Comparison of ENCODE assay signal across 1 fruit fly cellular context in the genomic region with DNA sequence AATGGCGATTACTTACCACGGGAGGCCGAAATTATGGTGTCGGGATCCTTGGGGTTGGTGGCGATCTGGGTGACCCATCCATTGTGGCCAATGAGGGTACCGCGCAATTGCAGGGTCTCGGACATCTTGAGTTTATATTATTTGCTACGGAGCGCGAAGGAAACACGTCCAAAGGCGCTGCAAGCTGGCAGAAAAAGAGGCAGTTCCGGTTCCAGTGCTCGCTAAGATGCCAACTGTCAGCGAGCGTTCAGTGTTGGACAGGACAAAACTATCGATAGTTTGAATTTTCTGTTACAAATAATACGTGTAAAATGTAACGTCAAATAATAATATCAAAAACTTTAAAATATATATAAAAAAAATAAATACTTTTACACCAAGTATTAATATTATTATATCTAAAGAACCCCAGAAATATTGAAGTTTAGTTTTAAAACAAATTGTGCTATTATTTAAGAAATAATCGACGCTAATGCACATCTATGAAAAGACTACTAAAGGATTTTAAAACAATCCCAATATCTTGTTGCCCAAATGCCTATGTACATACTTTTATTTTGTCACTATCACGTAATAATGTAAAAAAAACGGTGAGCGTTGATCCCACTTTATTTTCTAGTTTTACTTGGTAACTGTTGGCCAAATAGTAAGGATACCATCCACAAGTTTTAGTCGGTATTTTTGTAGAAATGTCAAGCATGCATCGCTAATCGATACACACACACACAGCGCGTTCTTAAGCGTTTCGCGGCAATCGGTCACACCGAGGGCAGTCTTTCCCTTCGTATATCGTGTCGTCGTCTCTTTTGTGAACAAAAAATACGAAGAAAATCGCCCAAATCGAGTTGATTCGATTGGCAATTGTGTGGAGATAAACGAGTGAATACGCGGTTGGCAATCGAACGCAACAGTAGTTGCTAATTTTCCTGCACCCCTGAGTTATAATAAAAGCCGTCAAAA.
TF ChIP-seq lines count a peak whose summit lies in the region.

A gene (minus strand): TSS at position 271 of the 960 bp plus-strand sequence.
A gene (plus strand): TSS at position 606 of the 960 bp plus-strand sequence.

TF ChIP-seq in whole organism, embryonic, 481 proteins besides CTCF, POLR2A, EP300 and RAD21 (continued from another document and continues in another):
- TF ChIP-seq CG11398 (GFP tag; optimal IDR thresholded peaks at IDR 0.05; lab: Kevin White, UChicago): peak; percentile 68
- TF ChIP-seq pb (GFP tag; optimal IDR thresholded peaks at IDR 0.05; lab: Kevin White, UChicago): peak; percentile 79
- TF ChIP-seq Asciz (GFP tag; optimal IDR thresholded peaks at IDR 0.05; lab: Kevin White, UChicago): peak; percentile 87
- peak; percentile 95 for TF ChIP-seq HHEX (GFP tag; optimal IDR thresholded peaks at IDR 0.05; lab: Kevin White, UChicago)
- TF ChIP-seq pzg (GFP tag; optimal IDR thresholded peaks at IDR 0.05; lab: Kevin White, UChicago): peak; percentile 82
- peak; percentile 60 for TF ChIP-seq CG1529 (GFP tag; optimal IDR thresholded peaks at IDR 0.05; lab: Kevin White, UChicago)
- peak; percentile 80 for TF ChIP-seq CG34422 (GFP tag; IDR thresholded peaks at IDR 0.05; lab: Robert Waterston, UW)
- TF ChIP-seq CG17568 (GFP tag; optimal IDR thresholded peaks at IDR 0.05; lab: Kevin White, UChicago): peak; percentile 88
- TF ChIP-seq CG15696 (tag; optimal IDR thresholded peaks at IDR 0.05; lab: Kevin White, UChicago): peak; percentile 26
- peak; percentile 64 for TF ChIP-seq ara (GFP tag; IDR thresholded peaks at IDR 0.05; lab: Robert Waterston, UW)
- TF ChIP-seq Xbp1 (GFP tag; optimal IDR thresholded peaks at IDR 0.05; lab: Kevin White, UChicago): peak; percentile 82
- TF ChIP-seq CG5245 (GFP tag; optimal IDR thresholded peaks at IDR 0.05; lab: Kevin White, UChicago): peak; percentile 76
- TF ChIP-seq pum (GFP tag; optimal IDR thresholded peaks at IDR 0.05; lab: Kevin White, UChicago): peak; percentile 63
- no peak for TF ChIP-seq oc (tag; optimal IDR thresholded peaks at IDR 0.05; lab: Kevin White, UChicago)
- peak; percentile 67 for TF ChIP-seq gsb (GFP tag; IDR thresholded peaks at IDR 0.05; lab: Robert Waterston, UW)
- TF ChIP-seq salm (tag; optimal IDR thresholded peaks at IDR 0.05; lab: Kevin White, UChicago): peak; percentile 75
- peak; percentile 72 for TF ChIP-seq Lhr (GFP tag; optimal IDR thresholded peaks at IDR 0.05; lab: Kevin White, UChicago)
- TF ChIP-seq CG8281 (tag; optimal IDR thresholded peaks at IDR 0.05; lab: Kevin White, UChicago): peak; percentile 49
- no peak for TF ChIP-seq zen2 (GFP tag; IDR thresholded peaks at IDR 0.05; lab: Robert Waterston, UW; ENCODE audit: partially characterized antibody)
- peak; percentile 92 for TF ChIP-seq mirr (GFP tag; optimal IDR thresholded peaks at IDR 0.05; lab: Kevin White, UChicago)
- peak; percentile 83 for TF ChIP-seq Sox100B (GFP tag; optimal IDR thresholded peaks at IDR 0.05; lab: Kevin White, UChicago)
- peak; percentile 66 for TF ChIP-seq Ptx1 (GFP tag; IDR thresholded peaks at IDR 0.05; lab: Robert Waterston, UW)
- TF ChIP-seq CG2199 (GFP tag; IDR thresholded peaks at IDR 0.05; lab: Robert Waterston, UW): peak; percentile 77; the same call in 2 of the 3 replicates
- TF ChIP-seq Doc3 (GFP tag; IDR thresholded peaks at IDR 0.05; lab: Robert Waterston, UW; ENCODE audit: partially characterized antibody): no peak
- TF ChIP-seq psq (GFP tag; optimal IDR thresholded peaks at IDR 0.05; lab: Kevin White, UChicago): peak; percentile 57
- peak; percentile 93 for TF ChIP-seq CG7271 (tag; optimal IDR thresholded peaks at IDR 0.05; lab: Kevin White, UChicago)
- TF ChIP-seq CG6272 (GFP tag; IDR thresholded peaks at IDR 0.05; lab: Robert Waterston, UW): peak; percentile 35; the same call in 1 of the 2 replicates
- TF ChIP-seq CG4424 (GFP tag; optimal IDR thresholded peaks at IDR 0.05; lab: Kevin White, UChicago): peak; percentile 87
- peak; percentile 56; the same call in 1 of the 2 replicates for TF ChIP-seq Scr (GFP tag; IDR thresholded peaks at IDR 0.05; lab: Robert Waterston, UW; ENCODE audit: partially characterized antibody)
- peak; percentile 74 for TF ChIP-seq CG2202 (tag; optimal IDR thresholded peaks at IDR 0.05; lab: Kevin White, UChicago)
- no peak for TF ChIP-seq Trl (optimal IDR thresholded peaks at IDR 0.05; lab: Kevin White, UChicago)
- TF ChIP-seq Trl (GFP tag; optimal IDR thresholded peaks at IDR 0.05; lab: Kevin White, UChicago): peak; percentile 80
- peak; percentile 80 for TF ChIP-seq CG3407 (GFP tag; optimal IDR thresholded peaks at IDR 0.05; lab: Kevin White, UChicago)
- TF ChIP-seq CG11456 (GFP tag; IDR thresholded peaks at IDR 0.05; lab: Robert Waterston, UW): peak; percentile 92
- peak; percentile 90 for TF ChIP-seq schlank (tag; optimal IDR thresholded peaks at IDR 0.05; lab: Kevin White, UChicago)
- peak; percentile 61 for TF ChIP-seq ssp (GFP tag; IDR thresholded peaks at IDR 0.05; lab: Robert Waterston, UW)
- peak; percentile 71 for TF ChIP-seq CG10959 (GFP tag; IDR thresholded peaks at IDR 0.05; lab: Robert Waterston, UW)
- peak; percentile 69 for TF ChIP-seq ttk (GFP tag; IDR thresholded peaks at IDR 0.05; lab: Robert Waterston, UW)
- TF ChIP-seq Adf1 (GFP tag; IDR thresholded peaks at IDR 0.05; lab: Robert Waterston, UW): peak; percentile 39; the same call in 1 of the 2 replicates
- TF ChIP-seq CG32772 (GFP tag; IDR thresholded peaks at IDR 0.05; lab: Robert Waterston, UW): peak; percentile 50; the same call in 1 of the 2 replicates
- peak; percentile 34 for TF ChIP-seq CG13123 (GFP tag; optimal IDR thresholded peaks at IDR 0.05; lab: Kevin White, UChicago)
- TF ChIP-seq CG11696 (GFP tag; IDR thresholded peaks at IDR 0.05; lab: Robert Waterston, UW): peak; percentile 72
- peak; percentile 46 for TF ChIP-seq ab (GFP tag; optimal IDR thresholded peaks at IDR 0.05; lab: Kevin White, UChicago)
- TF ChIP-seq abd-A (tag; optimal IDR thresholded peaks at IDR 0.05; lab: Kevin White, UChicago): no peak
- TF ChIP-seq E2f2 (GFP tag; IDR thresholded peaks at IDR 0.05; lab: Robert Waterston, UW): peak; percentile 50; the same call in 1 of the 2 replicates
- peak; percentile 66 for TF ChIP-seq ind (GFP tag; optimal IDR thresholded peaks at IDR 0.05; lab: Kevin White, UChicago)
- peak; percentile 61 for TF ChIP-seq CG7963 (GFP tag; IDR thresholded peaks at IDR 0.05; lab: Robert Waterston, UW; ENCODE audit: partially characterized antibody)
- peak; percentile 61 for TF ChIP-seq fd102C (GFP tag; optimal IDR thresholded peaks at IDR 0.05; lab: Kevin White, UChicago)
- TF ChIP-seq az2 (GFP tag; optimal IDR thresholded peaks at IDR 0.05; lab: Kevin White, UChicago): peak; percentile 65
- peak; percentile 58 for TF ChIP-seq cas (GFP tag; IDR thresholded peaks at IDR 0.05; lab: Robert Waterston, UW)
- peak; percentile 75 for TF ChIP-seq CG18764 (GFP tag; optimal IDR thresholded peaks at IDR 0.05; lab: Kevin White, UChicago)
- TF ChIP-seq CG7987 (GFP tag; optimal IDR thresholded peaks at IDR 0.05; lab: Kevin White, UChicago): peak; percentile 96
- peak; percentile 59 for TF ChIP-seq CG1792 (GFP tag; optimal IDR thresholded peaks at IDR 0.05; lab: Kevin White, UChicago)
- peak; percentile 76 for TF ChIP-seq CG10274 (GFP tag; optimal IDR thresholded peaks at IDR 0.05; lab: Kevin White, UChicago)
- TF ChIP-seq sr (GFP tag; IDR thresholded peaks at IDR 0.05; lab: Robert Waterston, UW): peak; percentile 83
- TF ChIP-seq dysf (GFP tag; IDR thresholded peaks at IDR 0.05; lab: Robert Waterston, UW): peak; percentile 75; the same call in 2 of the 3 replicates
- no peak; the same call in none of the 2 replicates for TF ChIP-seq Xrp1 (GFP tag; IDR thresholded peaks at IDR 0.05; lab: Robert Waterston, UW)
- TF ChIP-seq da (GFP tag; optimal IDR thresholded peaks at IDR 0.05; lab: Kevin White, UChicago): no peak
- peak; percentile 91 for TF ChIP-seq fd64A (GFP tag; optimal IDR thresholded peaks at IDR 0.05; lab: Kevin White, UChicago)
- peak in 1 of 2 experiments; percentile 58 for TF ChIP-seq Eip74EF (GFP tag; optimal IDR thresholded peaks at IDR 0.05; lab: Kevin White, UChicago)
- peak; percentile 56 for TF ChIP-seq trh (GFP tag; optimal IDR thresholded peaks at IDR 0.05; lab: Kevin White, UChicago)
- peak; percentile 58; the same call in 2 of the 4 replicates for TF ChIP-seq Dll (GFP tag; IDR thresholded peaks at IDR 0.05; lab: Robert Waterston, UW; ENCODE audit: partially characterized antibody)
- TF ChIP-seq CG4820 (GFP tag; optimal IDR thresholded peaks at IDR 0.05; lab: Kevin White, UChicago): peak; percentile 64
- TF ChIP-seq CG5180 (GFP tag; optimal IDR thresholded peaks at IDR 0.05; lab: Kevin White, UChicago): peak; percentile 73
- TF ChIP-seq MBD-R2 (GFP tag; IDR thresholded peaks at IDR 0.05; lab: Robert Waterston, UW): peak; percentile 66
- TF ChIP-seq CG34376 (GFP tag; optimal IDR thresholded peaks at IDR 0.05; lab: Kevin White, UChicago): peak; percentile 96
- no peak for TF ChIP-seq nerfin-2 (GFP tag; IDR thresholded peaks at IDR 0.05; lab: Robert Waterston, UW; ENCODE audit: partially characterized antibody)
- TF ChIP-seq CG18599 (GFP tag; optimal IDR thresholded peaks at IDR 0.05; lab: Kevin White, UChicago): peak; percentile 92
- TF ChIP-seq ac (GFP tag; optimal IDR thresholded peaks at IDR 0.05; lab: Kevin White, UChicago): peak; percentile 75
- peak; percentile 60 for TF ChIP-seq CG16815 (GFP tag; optimal IDR thresholded peaks at IDR 0.05; lab: Kevin White, UChicago)
- TF ChIP-seq Elba2 (GFP tag; optimal IDR thresholded peaks at IDR 0.05; lab: Kevin White, UChicago): no peak
- TF ChIP-seq fru (optimal IDR thresholded peaks at IDR 0.05; lab: Kevin White, UChicago): no peak
- peak; percentile 60 for TF ChIP-seq mam (GFP tag; optimal IDR thresholded peaks at IDR 0.05; lab: Kevin White, UChicago)
- peak; percentile 93 for TF ChIP-seq Dbx (GFP tag; IDR thresholded peaks at IDR 0.05; lab: Robert Waterston, UW)
- peak; percentile 66 for TF ChIP-seq eyg (GFP tag; optimal IDR thresholded peaks at IDR 0.05; lab: Kevin White, UChicago)
- peak; percentile 38; the same call in 1 of the 2 replicates for TF ChIP-seq Ada2b (GFP tag; IDR thresholded peaks at IDR 0.05; lab: Robert Waterston, UW)
- TF ChIP-seq row (GFP tag; IDR thresholded peaks at IDR 0.05; lab: Robert Waterston, UW): peak; percentile 51; the same call in 2 of the 3 replicates
- peak; percentile 65 for TF ChIP-seq zfh2 (GFP tag; optimal IDR thresholded peaks at IDR 0.05; lab: Kevin White, UChicago)
- TF ChIP-seq CG13775 (GFP tag; optimal IDR thresholded peaks at IDR 0.05; lab: Kevin White, UChicago): peak; percentile 89
- peak; percentile 73 for TF ChIP-seq gsb-n (tag; optimal IDR thresholded peaks at IDR 0.05; lab: Kevin White, UChicago)
- peak; percentile 54 for TF ChIP-seq CG8290 (GFP tag; optimal IDR thresholded peaks at IDR 0.05; lab: Kevin White, UChicago)
- peak; percentile 74 to 96 for TF ChIP-seq CG8290 (tag; optimal IDR thresholded peaks at IDR 0.05; lab: Kevin White, UChicago)
- peak; percentile 67 for TF ChIP-seq CG18262 (tag; optimal IDR thresholded peaks at IDR 0.05; lab: Kevin White, UChicago)
- peak; percentile 67 for TF ChIP-seq cato (GFP tag; optimal IDR thresholded peaks at IDR 0.05; lab: Kevin White, UChicago; ENCODE audit: borderline replicate concordance)
- TF ChIP-seq CG12942 (GFP tag; optimal IDR thresholded peaks at IDR 0.05; lab: Kevin White, UChicago): peak; percentile 72
- peak; percentile 16 for TF ChIP-seq CG30020 (tag; optimal IDR thresholded peaks at IDR 0.05; lab: Kevin White, UChicago)
- TF ChIP-seq CG15073 (GFP tag; optimal IDR thresholded peaks at IDR 0.05; lab: Kevin White, UChicago): no peak
- TF ChIP-seq pros (GFP tag; optimal IDR thresholded peaks at IDR 0.05; lab: Kevin White, UChicago): peak; percentile 32
- TF ChIP-seq CG11723 (GFP tag; optimal IDR thresholded peaks at IDR 0.05; lab: Kevin White, UChicago): peak; percentile 84
- 0 out of 3 replicates have a peak, but pooled peaks have one; percentile 13 for TF ChIP-seq mld (GFP tag; IDR thresholded peaks at IDR 0.05; lab: Robert Waterston, UW; ENCODE audit: partially characterized antibody)
- peak; percentile 70 for TF ChIP-seq lilli (GFP tag; optimal IDR thresholded peaks at IDR 0.05; lab: Kevin White, UChicago)
- TF ChIP-seq hb (GFP tag; IDR thresholded peaks at IDR 0.05; lab: Robert Waterston, UW; ENCODE audit: partially characterized antibody): no peak; the same call in 1 of the 3 replicates
- TF ChIP-seq Bteb2 (GFP tag; optimal IDR thresholded peaks at IDR 0.05; lab: Kevin White, UChicago): peak; percentile 69
- TF ChIP-seq cad (GFP tag; optimal IDR thresholded peaks at IDR 0.05; lab: Kevin White, UChicago): no peak
- peak; percentile 93 for TF ChIP-seq Meics (GFP tag; optimal IDR thresholded peaks at IDR 0.05; lab: Kevin White, UChicago)
- peak; percentile 82 for TF ChIP-seq CG15269 (tag; optimal IDR thresholded peaks at IDR 0.05; lab: Kevin White, UChicago)
- TF ChIP-seq CG2120 (GFP tag; optimal IDR thresholded peaks at IDR 0.05; lab: Kevin White, UChicago): peak; percentile 69
- TF ChIP-seq Fer1 (GFP tag; optimal IDR thresholded peaks at IDR 0.05; lab: Kevin White, UChicago): peak; percentile 90
- TF ChIP-seq Max (GFP tag; optimal IDR thresholded peaks at IDR 0.05; lab: Kevin White, UChicago): peak; percentile 72
- TF ChIP-seq CG6813 (GFP tag; optimal IDR thresholded peaks at IDR 0.05; lab: Kevin White, UChicago): peak; percentile 94
- peak; percentile 99 for TF ChIP-seq Ets97D (GFP tag; optimal IDR thresholded peaks at IDR 0.05; lab: Kevin White, UChicago)
- TF ChIP-seq CG10267 (tag; optimal IDR thresholded peaks at IDR 0.05; lab: Kevin White, UChicago): peak; percentile 93
- peak; percentile 73 for TF ChIP-seq lbe (GFP tag; optimal IDR thresholded peaks at IDR 0.05; lab: Kevin White, UChicago)
- TF ChIP-seq CG2678 (tag; optimal IDR thresholded peaks at IDR 0.05; lab: Kevin White, UChicago): peak; percentile 74
- TF ChIP-seq Tbp (GFP tag; optimal IDR thresholded peaks at IDR 0.05; lab: Kevin White, UChicago): no peak
- peak; percentile 71 for TF ChIP-seq CG2712 (tag; optimal IDR thresholded peaks at IDR 0.05; lab: Kevin White, UChicago)
- peak; percentile 90 for TF ChIP-seq CG32532 (GFP tag; IDR thresholded peaks at IDR 0.05; lab: Robert Waterston, UW)
- TF ChIP-seq slp2 (GFP tag; optimal IDR thresholded peaks at IDR 0.05; lab: Kevin White, UChicago): peak; percentile 28
- TF ChIP-seq tgo (GFP tag; IDR thresholded peaks at IDR 0.05; lab: Robert Waterston, UW): peak; percentile 67
- 0 out of 4 replicates have a peak, but pooled peaks have one; percentile 8 for TF ChIP-seq chinmo (GFP tag; IDR thresholded peaks at IDR 0.05; lab: Robert Waterston, UW; ENCODE audit: partially characterized antibody)
- peak; percentile 89 for TF ChIP-seq nom (GFP tag; optimal IDR thresholded peaks at IDR 0.05; lab: Kevin White, UChicago)
- TF ChIP-seq scrt (GFP tag; optimal IDR thresholded peaks at IDR 0.05; lab: Kevin White, UChicago): peak; percentile 83
